Worm (Caenorhabditis elegans) whole organism, L2 larva: Measurements from ENCODE around the gene F11E6.6.

Experiments
- C34F6.9 ChIP-seq: fragments of 150-350 bp; optimal IDR thresholded peaks from 2 replicates; lab custom pipeline; 2014; ENCODE audit warnings: missing biosample characterization, missing genetic modification characterization
- F13H6.1 ChIP-seq: sonication (generic microtip); optimal IDR thresholded peaks from 2 replicates; lab custom pipeline; 2016; ENCODE audit warnings: missing genetic modification characterization, missing compliant biosample characterization
- ZK546.5 ChIP-seq: sonication (generic microtip); optimal IDR thresholded peaks from 2 replicates; lab custom pipeline; 2017; ENCODE audit warnings: missing biosample characterization, missing genetic modification characterization
- aly-2 ChIP-seq: fragments of 150-350 bp; optimal IDR thresholded peaks from 2 replicates; lab custom pipeline; 2014; ENCODE audit warnings: missing biosample characterization, missing genetic modification characterization
- ama-1 ChIP-seq: fragments of 150-350 bp; optimal IDR thresholded peaks from 2 replicates; lab custom pipeline; 2018; ENCODE audit warnings: inconsistent platforms
- blmp-1 ChIP-seq: sonication (generic microtip); optimal IDR thresholded peaks from 2 replicates; lab custom pipeline; 2017; ENCODE audit warnings: missing genetic modification characterization, mild to moderate bottlenecking, missing compliant biosample characterization, antibody characterized with exemption, moderate library complexity; ENCODE audit not compliant: insufficient read depth
- ceh-16 ChIP-seq: fragments of 150-350 bp; optimal IDR thresholded peaks from 2 replicates; lab custom pipeline; 2014; ENCODE audit warnings: missing biosample characterization, missing genetic modification characterization
- ceh-82 ChIP-seq: fragments of 150-350 bp; optimal IDR thresholded peaks from 2 replicates; lab custom pipeline; 2014; ENCODE audit warnings: missing biosample characterization, missing genetic modification characterization
- crh-2 ChIP-seq: sonication (generic microtip); optimal IDR thresholded peaks from 2 replicates; lab custom pipeline; 2017; ENCODE audit warnings: missing biosample characterization, missing genetic modification characterization
- dmd-4 ChIP-seq: sonication (generic microtip); optimal IDR thresholded peaks from 2 replicates; lab custom pipeline; 2017; ENCODE audit warnings: missing biosample characterization, missing genetic modification characterization
- egl-27 ChIP-seq: sonication (generic microtip); optimal IDR thresholded peaks from 3 replicates; lab custom pipeline; 2017; ENCODE audit warnings: missing biosample characterization, missing genetic modification reagents, missing genetic modification characterization
- elt-1 ChIP-seq: fragments of 150-350 bp; optimal IDR thresholded peaks from 2 replicates; lab custom pipeline; 2014; ENCODE audit warnings: missing biosample characterization, missing genetic modification characterization
- elt-3 ChIP-seq: sonication (generic microtip); optimal IDR thresholded peaks from 2 replicates; lab custom pipeline; 2017; ENCODE audit warnings: missing biosample characterization, missing genetic modification characterization
- lin-11 ChIP-seq: fragments of 150-350 bp; sonication (generic microtip); optimal IDR thresholded peaks from 2 replicates; lab custom pipeline; 2014; ENCODE audit warnings: missing biosample characterization, missing genetic modification characterization, inconsistent platforms, mixed read lengths
- lin-13 ChIP-seq: fragments of 150-350 bp; optimal IDR thresholded peaks from 2 replicates; lab custom pipeline; 2014; ENCODE audit warnings: missing biosample characterization, missing genetic modification reagents, missing genetic modification characterization
- lsy-2 ChIP-seq, 2 experiments: fragments of 150-350 bp in 1 of 2; sonication (generic microtip) in 1 of 2; optimal IDR thresholded peaks; 2 replicates each; lab custom pipeline; 2014 to 2017; ENCODE audit warnings: missing biosample characterization in 2 of 2, missing genetic modification characterization in 2 of 2
- mab-5 ChIP-seq: fragments of 150-350 bp; optimal IDR thresholded peaks from 2 replicates; lab custom pipeline; 2014; ENCODE audit warnings: missing biosample characterization, missing genetic modification characterization
- nhr-10 ChIP-seq: sonication (generic microtip); optimal IDR thresholded peaks from 2 replicates; lab custom pipeline; 2017; ENCODE audit warnings: missing biosample characterization, missing genetic modification characterization
- nhr-11 ChIP-seq: fragments of 150-350 bp; optimal IDR thresholded peaks from 2 replicates; lab custom pipeline; 2014; ENCODE audit warnings: missing biosample characterization, missing genetic modification characterization
- nhr-129 ChIP-seq: fragments of 150-350 bp; optimal IDR thresholded peaks from 2 replicates; lab custom pipeline; 2014; ENCODE audit warnings: missing biosample characterization, missing genetic modification characterization
- nhr-21 ChIP-seq: fragments of 150-350 bp; optimal IDR thresholded peaks from 2 replicates; lab custom pipeline; 2014; ENCODE audit warnings: missing biosample characterization, missing genetic modification characterization
- nhr-23 ChIP-seq: fragments of 150-350 bp; optimal IDR thresholded peaks from 2 replicates; lab custom pipeline; 2014; ENCODE audit warnings: missing biosample characterization, missing genetic modification reagents, missing genetic modification characterization
- nhr-25 ChIP-seq: fragments of 150-350 bp; sonication (generic microtip); optimal IDR thresholded peaks from 3 replicates; lab custom pipeline; 2014; ENCODE audit warnings: missing biosample characterization, missing genetic modification characterization
- nhr-6 ChIP-seq: fragments of 150-350 bp; optimal IDR thresholded peaks from 2 replicates; lab custom pipeline; 2014; ENCODE audit warnings: missing biosample characterization, missing genetic modification characterization
- peb-1 ChIP-seq: fragments of 150-350 bp; optimal IDR thresholded peaks from 2 replicates; lab custom pipeline; 2014; ENCODE audit warnings: missing biosample characterization, missing genetic modification characterization
- sem-4 ChIP-seq: fragments of 150-350 bp; optimal IDR thresholded peaks from 2 replicates; lab custom pipeline; 2014; ENCODE audit warnings: missing biosample characterization, missing genetic modification reagents, missing genetic modification characterization
- skn-1 ChIP-seq: sonication (generic microtip); optimal IDR thresholded peaks from 2 replicates; lab custom pipeline; 2017; ENCODE audit warnings: missing biosample characterization, missing genetic modification characterization
- sma-3 ChIP-seq: sonication (generic microtip); optimal IDR thresholded peaks from 2 replicates; lab custom pipeline; 2016; ENCODE audit warnings: missing genetic modification reagents, missing genetic modification characterization, missing compliant biosample characterization
- sma-9 ChIP-seq, 2 experiments: fragments of 150-350 bp in 1 of 2; sonication (generic microtip) in 1 of 2; optimal IDR thresholded peaks; 2 replicates each; lab custom pipeline; 2014 to 2016; ENCODE audit warnings: missing genetic modification characterization in 2 of 2, mild to moderate bottlenecking in 1 of 2, missing biosample characterization in 1 of 2, missing compliant biosample characterization in 1 of 2, missing genetic modification reagents in 1 of 2, moderate library complexity in 1 of 2
- snpc-4 ChIP-seq: fragments of 150-350 bp; optimal IDR thresholded peaks from 2 replicates; lab custom pipeline; 2014; ENCODE audit warnings: missing biosample characterization, missing genetic modification characterization
- unc-39 ChIP-seq: fragments of 150-350 bp; optimal IDR thresholded peaks from 2 replicates; lab custom pipeline; 2014; ENCODE audit warnings: missing biosample characterization, missing genetic modification characterization
- unc-55 ChIP-seq: fragments of 150-350 bp; sonication (generic microtip); optimal IDR thresholded peaks from 3 replicates; lab custom pipeline; 2014; ENCODE audit warnings: missing biosample characterization, missing genetic modification reagents, missing genetic modification characterization
- zag-1 ChIP-seq: fragments of 150-350 bp; optimal IDR thresholded peaks from 2 replicates; lab custom pipeline; 2014; ENCODE audit warnings: missing biosample characterization, missing genetic modification characterization
- ztf-11 ChIP-seq: sonication (generic microtip); optimal IDR thresholded peaks from 2 replicates; lab custom pipeline; 2017; ENCODE audit warnings: missing biosample characterization, missing genetic modification characterization
- ztf-4 ChIP-seq: fragments of 150-350 bp; optimal IDR thresholded peaks from 2 replicates; lab custom pipeline; 2014; ENCODE audit warnings: missing biosample characterization, missing genetic modification characterization

F11E6.6 gene

ce11 chrIV:17474047-17474446 is 8.3 kb upstream of the F11E6.6 start:
- TF ChIP-seq ceh-16 (tag; lab: Kevin White, UChicago), result no peak
- TF ChIP-seq crh-2 (tag; lab: Kevin White, UChicago), result peak; percentile 4
- TF ChIP-seq ztf-11, result no peak
- TF ChIP-seq blmp-1 (tag; lab: Kevin White, UChicago), result peak; percentile 64
- no peak for TF ChIP-seq elt-1 (tag; lab: Kevin White, UChicago)
- peak; percentile 78 for TF ChIP-seq nhr-25
- no peak for TF ChIP-seq sma-3 (GFP tag; lab: Kevin White, UChicago)
- no peak for TF ChIP-seq lin-13 (GFP tag; lab: Kevin White, UChicago)
- TF ChIP-seq nhr-129 (tag; lab: Kevin White, UChicago), result no peak

- no peak for TF ChIP-seq snpc-4 (tag; lab: Kevin White, UChicago)
- no peak for TF ChIP-seq unc-55
- no peak for TF ChIP-seq ceh-82 (tag; lab: Kevin White, UChicago)
- TF ChIP-seq sma-9 (GFP tag; optimal IDR thresholded peaks at IDR 0.05; lab: Kevin White, UChicago), result peak; percentile 8
- TF ChIP-seq sma-9 (tag; optimal IDR thresholded peaks at IDR 0.05; lab: Kevin White, UChicago), result no peak
- peak; percentile 18 for TF ChIP-seq blmp-1 (tag; lab: Kevin White, UChicago)
- TF ChIP-seq aly-2, result no peak
- TF ChIP-seq nhr-129 (tag; lab: Kevin White, UChicago), result no peak
- no peak for TF ChIP-seq elt-3 (tag; lab: Kevin White, UChicago)
- TF ChIP-seq unc-39 (tag; lab: Kevin White, UChicago), result no peak
- peak; percentile 47 for TF ChIP-seq nhr-25
Observed at ce11 chrIV:17473034-17473433, 7.2 kb upstream of the F11E6.6 start, which contains the start of gene gba-3. TSS of gene gba-3 (plus strand) at chrIV:17473334.

- TF ChIP-seq blmp-1 (tag; lab: Kevin White, UChicago), result peak; percentile 45
- TF ChIP-seq ama-1 (lab: Kevin White, UChicago), result peak; percentile 14
- no peak for TF ChIP-seq peb-1
- peak; percentile 24 for TF ChIP-seq sem-4
- no peak for TF ChIP-seq lin-13 (GFP tag; lab: Kevin White, UChicago)
- TF ChIP-seq mab-5 (tag; lab: Kevin White, UChicago), result no peak
- TF ChIP-seq nhr-21, result peak; percentile 43
- TF ChIP-seq egl-27, result peak; percentile 35
- no peak for TF ChIP-seq nhr-6 (tag; lab: Kevin White, UChicago)
- TF ChIP-seq sma-3 (GFP tag; lab: Kevin White, UChicago), result peak; percentile 41
- peak; percentile 82 for TF ChIP-seq nhr-25
- no peak for TF ChIP-seq snpc-4 (tag; lab: Kevin White, UChicago)
- TF ChIP-seq crh-2 (tag; lab: Kevin White, UChicago), result peak; percentile 2
- TF ChIP-seq ztf-4 (tag; lab: Kevin White, UChicago), result no peak
- TF ChIP-seq nhr-129 (tag; lab: Kevin White, UChicago), result peak; percentile 44
Observed at ce11 chrIV:17471870-17472459, 6.2 kb upstream of the F11E6.6 start, which contains the start of gene epic-1. TSS of gene epic-1 (minus strand) at chrIV:17471920.

- TF ChIP-seq zag-1 (no peak), ceh-82 (tag; lab: Kevin White, UChicago) (no peak), lin-13 (GFP tag; lab: Kevin White, UChicago) (peak; percentile 28), peb-1 (no peak), lin-11 (tag; lab: Kevin White, UChicago) (no peak), nhr-23 (tag; lab: Kevin White, UChicago) (no peak), ama-1 (lab: Kevin White, UChicago) (peak; percentile 21), ztf-4 (tag; lab: Kevin White, UChicago) (peak; percentile 35), nhr-25 (peak; percentile 73), nhr-10 (tag; lab: Kevin White, UChicago) (no peak), skn-1 (tag; lab: Kevin White, UChicago) (no peak), egl-27 (no peak), elt-3 (tag; lab: Kevin White, UChicago) (no peak)
Observed at ce11 chrIV:17470096-17470602, 4.4 kb upstream of the F11E6.6 start, which contains the start of gene F11E6.4. TSS of gene F11E6.4 (minus strand) at chrIV:17470354.

ce11 chrIV:17467825-17468224 is 2.0 kb upstream of the F11E6.6 start:
- TF ChIP-seq ZK546.5, result no peak
- no peak for TF ChIP-seq ceh-16 (tag; lab: Kevin White, UChicago)
- TF ChIP-seq nhr-23 (tag; lab: Kevin White, UChicago), result no peak
- no peak for TF ChIP-seq mab-5 (tag; lab: Kevin White, UChicago)
- no peak for TF ChIP-seq nhr-129 (tag; lab: Kevin White, UChicago)
- TF ChIP-seq blmp-1 (tag; lab: Kevin White, UChicago), result no peak
- TF ChIP-seq nhr-11, result no peak
- TF ChIP-seq unc-55, result peak; percentile 68
- no peak for TF ChIP-seq lsy-2 (tag; optimal IDR thresholded peaks at IDR 0.05; lab: Kevin White, UChicago)
- no peak for TF ChIP-seq F13H6.1 (tag; lab: Kevin White, UChicago)
- no peak for TF ChIP-seq crh-2 (tag; lab: Kevin White, UChicago)
- no peak for TF ChIP-seq lin-13 (GFP tag; lab: Kevin White, UChicago)
- no peak for TF ChIP-seq dmd-4 (tag; lab: Kevin White, UChicago)
- peak; percentile 38 for TF ChIP-seq C34F6.9 (tag; lab: Kevin White, UChicago)
- TF ChIP-seq ceh-82 (tag; lab: Kevin White, UChicago), result no peak
